Worm (Caenorhabditis elegans) whole organism, late embryonic: ENCODE results near the gene cnep-1.
A peak's percentile ranks its signal among the peaks of the same experiment; 100 is the strongest.

ENCODE experiments used
- F13H6.1 ChIP-seq: sonication (generic microtip); optimal IDR thresholded peaks from 2 replicates; lab custom pipeline; 2016; ENCODE audit warnings: missing genetic modification characterization, missing compliant biosample characterization
- K02D7.2 ChIP-seq: sonication (generic microtip); optimal IDR thresholded peaks from 2 replicates; lab custom pipeline; 2017; ENCODE audit warnings: mild to moderate bottlenecking, missing genetic modification characterization, missing compliant biosample characterization
- T23F11.4 ChIP-seq: fragments of 200-800 bp; sonication (Bioruptor generic); optimal IDR thresholded peaks from 2 replicates; lab custom pipeline; 2018; ENCODE audit warnings: mild to moderate bottlenecking, missing genetic modification characterization, missing compliant biosample characterization
- Y22D7AL.16 ChIP-seq: sonication (generic microtip); optimal IDR thresholded peaks from 2 replicates; lab custom pipeline; 2016; ENCODE audit warnings: missing genetic modification characterization, missing compliant biosample characterization
- ahr-1 ChIP-seq: sonication (generic microtip); optimal IDR thresholded peaks from 2 replicates; lab custom pipeline; 2016; ENCODE audit warnings: missing genetic modification characterization, missing compliant biosample characterization
- ama-1 ChIP-seq: fragments of 150-350 bp; optimal IDR thresholded peaks from 2 replicates; lab custom pipeline; 2014
- ceh-14 ChIP-seq: sonication (generic microtip); optimal IDR thresholded peaks from 2 replicates; lab custom pipeline; 2016; ENCODE audit warnings: missing genotype, missing genetic modification characterization, missing compliant biosample characterization
- ceh-18 ChIP-seq: sonication (generic microtip); optimal IDR thresholded peaks from 2 replicates; lab custom pipeline; 2016; ENCODE audit warnings: missing genetic modification characterization, missing compliant biosample characterization
- ceh-2 ChIP-seq: sonication (generic microtip); optimal IDR thresholded peaks from 2 replicates; lab custom pipeline; 2016; ENCODE audit warnings: missing genotype, missing genetic modification characterization, missing compliant biosample characterization
- ceh-24 ChIP-seq: sonication (generic microtip); optimal IDR thresholded peaks from 2 replicates; lab custom pipeline; 2016; ENCODE audit warnings: mild to moderate bottlenecking, missing genetic modification characterization, missing compliant biosample characterization
- ceh-31 ChIP-seq: sonication (generic microtip); optimal IDR thresholded peaks from 2 replicates; lab custom pipeline; 2016; ENCODE audit warnings: missing genetic modification characterization, missing compliant biosample characterization
- ceh-45 ChIP-seq: fragments of 200-800 bp; sonication (Bioruptor generic); IDR thresholded peaks from 2 replicates; pipeline ENCODE4 v1.3.6; 2022; ENCODE audit warnings: missing genetic modification reagents, missing genetic modification characterization, missing compliant biosample characterization
- ceh-9 ChIP-seq: sonication (generic microtip); optimal IDR thresholded peaks from 2 replicates; lab custom pipeline; 2016; ENCODE audit warnings: mild to moderate bottlenecking, missing genetic modification characterization, inconsistent platforms, missing compliant biosample characterization
- che-1 ChIP-seq: sonication (generic microtip); optimal IDR thresholded peaks from 2 replicates; lab custom pipeline; 2016; ENCODE audit warnings: mild to moderate bottlenecking, missing genetic modification characterization, missing compliant biosample characterization
- dmd-4 ChIP-seq: sonication (generic microtip); optimal IDR thresholded peaks from 2 replicates; lab custom pipeline; 2016; ENCODE audit warnings: borderline replicate concordance, missing genetic modification characterization, missing compliant biosample characterization
- ets-4 ChIP-seq: sonication (generic microtip); optimal IDR thresholded peaks from 2 replicates; lab custom pipeline; 2016; ENCODE audit warnings: missing genetic modification characterization, missing compliant biosample characterization
- fax-1 ChIP-seq: sonication (generic microtip); optimal IDR thresholded peaks from 2 replicates; lab custom pipeline; 2016; ENCODE audit warnings: missing genotype, missing genetic modification characterization, missing compliant biosample characterization
- fkh-10 ChIP-seq: fragments of 150-350 bp; optimal IDR thresholded peaks from 2 replicates; lab custom pipeline; 2014; ENCODE audit warnings: missing biosample characterization, missing genetic modification reagents, missing genetic modification characterization
- fkh-6 ChIP-seq: sonication (generic microtip); optimal IDR thresholded peaks from 2 replicates; lab custom pipeline; 2016; ENCODE audit warnings: missing genetic modification characterization, missing compliant biosample characterization
- hlh-15 ChIP-seq: sonication (generic microtip); optimal IDR thresholded peaks from 2 replicates; lab custom pipeline; 2016; ENCODE audit warnings: missing genetic modification characterization, missing compliant biosample characterization
- madf-2 ChIP-seq: sonication (generic microtip); optimal IDR thresholded peaks from 2 replicates; lab custom pipeline; 2017; ENCODE audit warnings: missing genetic modification characterization, missing compliant biosample characterization
- mec-3 ChIP-seq: sonication (generic microtip); optimal IDR thresholded peaks from 2 replicates; lab custom pipeline; 2016; ENCODE audit warnings: borderline replicate concordance, missing genetic modification characterization, missing compliant biosample characterization
- nfya-1 ChIP-seq: sonication (generic microtip); optimal IDR thresholded peaks from 2 replicates; lab custom pipeline; 2017; ENCODE audit warnings: missing genetic modification characterization, mild to moderate bottlenecking, missing compliant biosample characterization, antibody characterized with exemption, moderate library complexity
- npax-4 ChIP-seq: sonication (generic microtip); optimal IDR thresholded peaks from 2 replicates; lab custom pipeline; 2016; ENCODE audit warnings: missing genetic modification characterization, missing compliant biosample characterization
- pat-9 ChIP-seq: fragments of 200-800 bp; sonication (Bioruptor generic); optimal IDR thresholded peaks from 2 replicates; lab custom pipeline; 2018; ENCODE audit warnings: mild to moderate bottlenecking, missing genetic modification characterization, moderate library complexity, missing compliant biosample characterization
- pax-1 ChIP-seq: fragments of 150-350 bp; optimal IDR thresholded peaks from 2 replicates; lab custom pipeline; 2014; ENCODE audit warnings: missing biosample characterization, missing genetic modification characterization
- pqm-1 ChIP-seq: sonication (generic microtip); optimal IDR thresholded peaks from 2 replicates; lab custom pipeline; 2016; ENCODE audit warnings: missing genetic modification characterization, missing compliant biosample characterization
- rnt-1 ChIP-seq: sonication (generic microtip); optimal IDR thresholded peaks from 2 replicates; lab custom pipeline; 2016; ENCODE audit warnings: missing genetic modification characterization, missing compliant biosample characterization
- sdc-2 ChIP-seq: sonication (generic microtip); optimal IDR thresholded peaks from 2 replicates; lab custom pipeline; 2016; ENCODE audit warnings: missing genotype, missing genetic modification characterization, missing compliant biosample characterization
- sox-2 ChIP-seq: fragments of 200-800 bp; sonication (Bioruptor generic); IDR thresholded peaks from 2 replicates; pipeline ENCODE4 v1.3.6; 2022; ENCODE audit warnings: missing genetic modification reagents, missing genetic modification characterization, missing compliant biosample characterization
- tbx-2 ChIP-seq: sonication (generic microtip); optimal IDR thresholded peaks from 2 replicates; lab custom pipeline; 2016; ENCODE audit warnings: missing genetic modification characterization, missing compliant biosample characterization
- ttx-3 ChIP-seq: sonication (generic microtip); optimal IDR thresholded peaks from 2 replicates; lab custom pipeline; 2016; ENCODE audit warnings: missing genetic modification reagents, missing genetic modification characterization, missing compliant biosample characterization
- unc-3 ChIP-seq, 2 experiments: fragments of 200-800 bp in 1 of 2; sonication (Bioruptor generic) in 1 of 2; sonication (generic microtip) in 1 of 2; conservative IDR thresholded peaks in 1 of 2; optimal IDR thresholded peaks in 1 of 2; 2 replicates each; pipeline versions ENCODE4 v1.3.6 to Lab custom; 2016 to 2022; ENCODE audit warnings: missing compliant biosample characterization in 2 of 2, missing genetic modification characterization in 2 of 2, missing genetic modification reagents in 1 of 2
- unc-86 ChIP-seq: sonication (generic microtip); optimal IDR thresholded peaks from 2 replicates; lab custom pipeline; 2016; ENCODE audit warnings: missing genetic modification characterization, missing compliant biosample characterization

The cnep-1 gene

ce11 chrII:7301670-7302151 is 8.4 kb upstream of the cnep-1 start, which contains the start of gene cul-4:
TSS of gene cul-4 (plus strand) at chrII:7302101.
- TF ChIP-seq nfya-1 (tag; lab: Kevin White, UChicago) (peak; percentile 40), K02D7.2 (tag; lab: Kevin White, UChicago) (no peak), npax-4 (tag; lab: Kevin White, UChicago) (no peak), ceh-2 (tag; lab: Kevin White, UChicago) (peak; percentile 8), tbx-2 (peak; percentile 12), ceh-45 (GFP tag; lab: Robert Waterston, UW) (no peak), ceh-14 (tag; lab: Kevin White, UChicago) (peak; percentile 14), ceh-31 (tag; lab: Kevin White, UChicago) (peak; percentile 10), dmd-4 (no peak), madf-2 (tag; lab: Kevin White, UChicago) (no peak)

ce11 chrII:7305558-7305957 is 4.6 kb upstream of the cnep-1 start, which contains the start of gene brf-1:
TSS of gene brf-1 (plus strand) at chrII:7305858.
- TF ChIP-seq pat-9: no peak
- TF ChIP-seq pax-1 (tag; lab: Kevin White, UChicago): no peak
- TF ChIP-seq ceh-14 (tag; lab: Kevin White, UChicago): no peak
- TF ChIP-seq mec-3 (tag; lab: Kevin White, UChicago): no peak
- TF ChIP-seq fkh-6 (tag; lab: Kevin White, UChicago): no peak
- TF ChIP-seq ceh-31 (tag; lab: Kevin White, UChicago): no peak
- TF ChIP-seq ama-1 (lab: Kevin White, UChicago): no peak
- no peak for TF ChIP-seq ceh-18
- no peak for TF ChIP-seq che-1 (tag; lab: Kevin White, UChicago)
- no peak for TF ChIP-seq ets-4 (tag; lab: Kevin White, UChicago)
- no peak for TF ChIP-seq hlh-15 (tag; lab: Kevin White, UChicago)
- no peak for TF ChIP-seq sox-2 (GFP tag; lab: Robert Waterston, UW)
- TF ChIP-seq ahr-1 (tag; lab: Kevin White, UChicago): no peak

DNA sequence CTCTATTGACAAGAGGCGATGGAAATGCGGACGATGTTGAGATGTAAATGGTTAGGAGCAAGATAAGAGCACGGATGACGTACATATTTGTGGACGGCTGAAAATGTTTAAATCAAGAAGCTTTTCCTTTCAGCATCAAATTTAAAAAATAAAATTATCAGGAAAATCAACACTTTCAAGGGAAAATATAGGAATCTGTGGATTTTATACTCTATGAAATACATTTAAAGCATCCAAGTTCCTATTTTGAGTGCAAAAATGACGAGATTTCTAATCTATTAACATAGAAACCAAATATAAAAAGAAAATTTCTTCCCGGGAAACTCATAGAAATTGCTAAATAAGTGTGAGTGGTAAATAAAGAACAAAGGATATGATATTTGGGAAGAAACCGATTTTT is 3.9 kb downstream of the cnep-1 start, which contains the start of gene F45E12.6:
Gene F45E12.6, minus strand, starts transcription at position 101 of the 400 bp plus-strand sequence.
- TF ChIP-seq fax-1 (tag; lab: Kevin White, UChicago) (no peak), ceh-18 (no peak), F13H6.1 (tag; lab: Kevin White, UChicago) (no peak), unc-86 (tag; lab: Kevin White, UChicago) (no peak), pqm-1 (tag; lab: Kevin White, UChicago) (no peak), fkh-10 (GFP tag; lab: Kevin White, UChicago) (no peak), pat-9 (no peak), Y22D7AL.16 (tag; lab: Kevin White, UChicago) (no peak), pax-1 (tag; lab: Kevin White, UChicago) (no peak), che-1 (tag; lab: Kevin White, UChicago) (no peak), K02D7.2 (tag; lab: Kevin White, UChicago) (no peak), ttx-3 (no peak), ceh-31 (tag; lab: Kevin White, UChicago) (no peak), rnt-1 (tag; lab: Kevin White, UChicago) (no peak), unc-3 (GFP tag; conservative IDR thresholded peaks at IDR 0.05; lab: Robert Waterston, UW) (no peak), unc-3 (tag; optimal IDR thresholded peaks at IDR 0.05; lab: Kevin White, UChicago) (no peak), sdc-2 (tag; lab: Kevin White, UChicago) (no peak), ceh-9 (tag; lab: Kevin White, UChicago) (no peak), ceh-24 (tag; lab: Kevin White, UChicago) (no peak), nfya-1 (tag; lab: Kevin White, UChicago) (no peak)

DNA sequence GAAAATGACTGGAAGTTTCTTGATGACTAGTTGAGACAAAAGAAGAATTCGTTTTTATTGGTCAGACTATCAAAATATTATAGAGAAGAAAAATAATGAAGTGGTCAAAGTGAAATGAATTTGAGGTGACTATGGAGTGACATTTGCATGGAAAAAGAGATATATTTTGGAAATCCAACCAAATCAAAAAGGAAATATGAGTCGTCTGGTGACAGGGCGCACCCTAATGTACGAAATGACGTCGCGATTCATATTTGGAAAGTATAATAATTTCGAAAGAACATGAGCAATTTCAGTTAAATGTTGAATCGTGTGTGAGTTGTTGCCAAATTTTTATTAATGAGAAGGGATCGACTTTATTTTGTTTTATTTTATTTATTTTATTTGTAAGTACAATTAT is 7.3 kb downstream of the cnep-1 start, which contains the start of gene F21D12.2:
Gene F21D12.2, plus strand, starts transcription at position 301 of the 400 bp plus-strand sequence.
- no peak for TF ChIP-seq T23F11.4 (GFP tag; lab: Kevin White, UChicago)
- no peak for TF ChIP-seq pat-9
- TF ChIP-seq Y22D7AL.16 (tag; lab: Kevin White, UChicago): no peak
- no peak for TF ChIP-seq ceh-45 (GFP tag; lab: Robert Waterston, UW)
- TF ChIP-seq, all 69 proteins: peak for 0
